Worm (Caenorhabditis elegans): ENCODE data around the gene srbc-50.

- no peak for TF ChIP-seq pes-1 (GFP tag; IDR thresholded peaks at IDR 0.05)
- TF ChIP-seq B0310.2 (tag; optimal IDR thresholded peaks at IDR 0.05), result no peak
- no peak for TF ChIP-seq ama-1 (optimal IDR thresholded peaks at IDR 0.05)
- TF ChIP-seq scrt-1 (GFP tag; IDR thresholded peaks at IDR 0.05), result no peak
- no peak for TF ChIP-seq ceh-13 (GFP tag; optimal IDR thresholded peaks at IDR 0.05)
- no peak for TF ChIP-seq tra-4 (tag; optimal IDR thresholded peaks at IDR 0.05)
- no peak for TF ChIP-seq ets-7 (tag; optimal IDR thresholded peaks at IDR 0.05)
- TF ChIP-seq flt-1 (GFP tag; IDR thresholded peaks at IDR 0.05), result no peak
Measured at ce11 chrV:15773941-15774340, 50.8 kb downstream of the srbc-50 start.

Data from whole organism, early embryonic.